Worm (Caenorhabditis elegans): ENCODE results near the gene ZC21.10.

DNA sequence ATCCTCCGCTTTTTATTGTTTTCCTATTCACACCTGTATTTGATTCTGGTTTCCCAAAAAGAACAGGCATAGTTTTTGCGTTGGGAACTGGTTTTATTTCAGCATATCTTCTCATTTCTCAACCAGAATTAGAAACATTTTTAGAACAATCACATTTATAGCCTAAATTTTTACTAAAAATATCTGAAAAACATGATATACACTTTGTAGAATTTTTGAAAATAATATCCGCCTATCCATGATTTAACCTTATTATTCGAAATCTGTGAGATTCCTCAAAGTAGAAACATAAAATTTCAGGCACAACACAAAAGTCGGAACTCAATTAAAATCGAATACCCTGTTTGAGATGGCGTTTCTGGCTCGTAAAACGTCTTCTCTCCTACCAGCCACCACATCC is 31.0 kb downstream of the ZC21.10 start, which contains the start of gene acdh-6:
- no peak for TF ChIP-seq klf-2 (GFP tag; conservative IDR thresholded peaks at IDR 0.05)
- no peak for TF ChIP-seq ztf-29 (GFP tag; IDR thresholded peaks at IDR 0.05)
- no peak for TF ChIP-seq T22C8.4 (GFP tag; IDR thresholded peaks at IDR 0.05)
- TF ChIP-seq flt-1 (GFP tag; IDR thresholded peaks at IDR 0.05): no peak
- no peak for TF ChIP-seq med-1 (GFP tag; optimal IDR thresholded peaks at IDR 0.05; ENCODE audit: insufficient read depth)
- no peak for TF ChIP-seq ref-1 (GFP tag; conservative IDR thresholded peaks at IDR 0.05)
- no peak for TF ChIP-seq tab-1 (GFP tag; IDR thresholded peaks at IDR 0.05)
- no peak for TF ChIP-seq ztf-23 (GFP tag; IDR thresholded peaks at IDR 0.05)

Measured in whole organism, midembryonic.